Worm (Caenorhabditis elegans) whole organism, young adult: Measurements from ENCODE around the gene F42H10.3.
A peak's percentile ranks its signal among the peaks of the same experiment; 100 is the strongest.

Experiments used
- B0019.2 ChIP-seq: fragments of 200-800 bp; sonication (Bioruptor generic); conservative IDR thresholded peaks from 2 replicates; pipeline ENCODE4 v1.3.6; 2022; ENCODE audit warnings: missing genetic modification reagents, missing genetic modification characterization, missing compliant biosample characterization
- B0336.3 ChIP-seq: fragments of 200-800 bp; sonication (Bioruptor generic); IDR thresholded peaks from 2 replicates; pipeline ENCODE4 v1.3.6; 2022; ENCODE audit warnings: missing genetic modification characterization, missing compliant biosample characterization
- F52B5.7 ChIP-seq: sonication (generic microtip); optimal IDR thresholded peaks from 2 replicates; lab custom pipeline; 2016; ENCODE audit warnings: mild to moderate bottlenecking, missing genetic modification characterization, missing compliant biosample characterization
- F55B11.4 ChIP-seq: sonication (generic microtip); optimal IDR thresholded peaks from 2 replicates; lab custom pipeline; 2016; ENCODE audit warnings: missing compliant biosample characterization, missing genetic modification characterization, borderline replicate concordance; ENCODE audit not compliant: insufficient read depth
- T26A5.8 ChIP-seq: sonication (generic microtip); optimal IDR thresholded peaks from 2 replicates; lab custom pipeline; 2016; ENCODE audit warnings: missing genetic modification characterization, missing compliant biosample characterization
- Y53G8AR.9 ChIP-seq: fragments of 200-800 bp; sonication (Bioruptor generic); conservative IDR thresholded peaks from 2 replicates; pipeline ENCODE4 v1.3.6; 2022; ENCODE audit warnings: missing genetic modification reagents, missing genetic modification characterization, missing compliant biosample characterization
- Y56A3A.18 ChIP-seq: fragments of 200-800 bp; sonication (Bioruptor generic); IDR thresholded peaks from 2 replicates; pipeline ENCODE4 v1.3.6; 2022; ENCODE audit warnings: missing genetic modification reagents, missing genetic modification characterization, missing compliant biosample characterization
- Y95B8A.8 ChIP-seq: fragments of 200-800 bp; sonication (Bioruptor generic); IDR thresholded peaks from 2 replicates; pipeline ENCODE4 v1.3.6; 2022; ENCODE audit warnings: missing genetic modification reagents, missing genetic modification characterization, missing compliant biosample characterization
- ZK185.1 ChIP-seq: sonication (generic microtip); optimal IDR thresholded peaks from 2 replicates; lab custom pipeline; 2016; ENCODE audit warnings: mild to moderate bottlenecking, missing genetic modification characterization, missing compliant biosample characterization; ENCODE audit not compliant: poor library complexity, severe bottlenecking
- aptf-3 ChIP-seq: fragments of 200-800 bp; sonication (Bioruptor generic); IDR thresholded peaks from 2 replicates; pipeline ENCODE4 v1.3.6; 2022; ENCODE audit warnings: missing genetic modification characterization, missing compliant biosample characterization
- attf-3 ChIP-seq: fragments of 200-800 bp; sonication (Bioruptor generic); conservative IDR thresholded peaks from 2 replicates; pipeline ENCODE4 v1.3.6; 2022; ENCODE audit warnings: missing genetic modification reagents, missing genetic modification characterization, missing compliant biosample characterization
- ccch-3 ChIP-seq: fragments of 200-800 bp; sonication (Bioruptor generic); optimal IDR thresholded peaks from 2 replicates; lab custom pipeline; 2018; ENCODE audit warnings: mild to moderate bottlenecking, missing genetic modification characterization, missing compliant biosample characterization
- ceh-100 ChIP-seq: fragments of 200-800 bp; sonication (Bioruptor generic); IDR thresholded peaks from 2 replicates; pipeline ENCODE4 v1.3.6; 2022; ENCODE audit warnings: missing genetic modification reagents, missing genetic modification characterization, missing compliant biosample characterization
- ceh-40 ChIP-seq: fragments of 200-800 bp; sonication (Bioruptor generic); IDR thresholded peaks from 2 replicates; pipeline ENCODE4 v1.3.6; 2022; ENCODE audit warnings: missing genetic modification characterization, missing compliant biosample characterization
- ceh-58 ChIP-seq: fragments of 200-800 bp; sonication (Bioruptor generic); IDR thresholded peaks from 2 replicates; pipeline ENCODE4 v1.3.6; 2022; ENCODE audit warnings: missing genetic modification characterization, missing compliant biosample characterization
- dpl-1 ChIP-seq: fragments of 150-350 bp; optimal IDR thresholded peaks from 2 replicates; lab custom pipeline; 2014; ENCODE audit warnings: missing biosample characterization, missing genetic modification reagents, missing genetic modification characterization
- ets-4 ChIP-seq: fragments of 200-800 bp; sonication (Bioruptor generic); optimal IDR thresholded peaks from 2 replicates; lab custom pipeline; 2018; ENCODE audit warnings: mild to moderate bottlenecking, missing genetic modification characterization, missing compliant biosample characterization
- hlh-26 ChIP-seq: fragments of 200-800 bp; sonication (Bioruptor generic); conservative IDR thresholded peaks from 2 replicates; pipeline ENCODE4 v1.3.6; 2022; ENCODE audit warnings: missing genetic modification reagents, missing genetic modification characterization, missing compliant biosample characterization
- lag-1 ChIP-seq: fragments of 200-800 bp; sonication (Bioruptor generic); IDR thresholded peaks from 2 replicates; pipeline ENCODE4 v1.3.6; 2022; ENCODE audit warnings: missing genetic modification reagents, missing genetic modification characterization, missing compliant biosample characterization
- lir-1 ChIP-seq: fragments of 200-800 bp; sonication (Bioruptor generic); conservative IDR thresholded peaks from 2 replicates; pipeline ENCODE4 v1.3.6; 2022; ENCODE audit warnings: missing genetic modification reagents, missing genetic modification characterization, missing compliant biosample characterization
- lsl-1 ChIP-seq: fragments of 200-800 bp; sonication (Bioruptor generic); optimal IDR thresholded peaks from 2 replicates; lab custom pipeline; 2018; ENCODE audit warnings: mild to moderate bottlenecking, missing genetic modification characterization, moderate library complexity, missing compliant biosample characterization
- madf-10 ChIP-seq: sonication (generic microtip); optimal IDR thresholded peaks from 2 replicates; lab custom pipeline; 2016; ENCODE audit warnings: mild to moderate bottlenecking, missing genetic modification characterization, missing compliant biosample characterization
- mel-28 ChIP-seq: sonication (generic microtip); optimal IDR thresholded peaks from 2 replicates; lab custom pipeline; 2016; ENCODE audit warnings: borderline replicate concordance, mild to moderate bottlenecking, missing genetic modification characterization, missing compliant biosample characterization
- nhr-80 ChIP-seq: sonication (generic microtip); optimal IDR thresholded peaks from 2 replicates; lab custom pipeline; 2016; ENCODE audit warnings: missing genetic modification characterization, missing compliant biosample characterization
- nhr-90 ChIP-seq: sonication (generic microtip); optimal IDR thresholded peaks from 2 replicates; lab custom pipeline; 2016; ENCODE audit warnings: missing genotype, mild to moderate bottlenecking, missing genetic modification characterization, missing compliant biosample characterization
- repo-1 ChIP-seq: sonication (generic microtip); optimal IDR thresholded peaks from 2 replicates; lab custom pipeline; 2017; ENCODE audit warnings: mild to moderate bottlenecking, missing genetic modification characterization, missing compliant biosample characterization
- rpc-1 ChIP-seq, 2 experiments: fragments of 150-350 bp in 1 of 2; sonication (generic microtip) in 1 of 2; optimal IDR thresholded peaks; 2 replicates each; lab custom pipeline; 2014 to 2018; ENCODE audit warnings: missing biosample characterization in 1 of 2, missing genetic modification characterization in 1 of 2, missing genetic modification reagents in 1 of 2, missing genotype in 1 of 2
- sdz-38 ChIP-seq: sonication (generic microtip); optimal IDR thresholded peaks from 2 replicates; lab custom pipeline; 2016; ENCODE audit warnings: missing genotype, missing genetic modification characterization, missing compliant biosample characterization
- sea-2 ChIP-seq: fragments of 200-800 bp; sonication (Bioruptor generic); IDR thresholded peaks from 2 replicates; pipeline ENCODE4 v1.3.6; 2022; ENCODE audit warnings: missing genetic modification characterization, missing compliant biosample characterization
- snpc-1.3 ChIP-seq: sonication (generic microtip); optimal IDR thresholded peaks from 2 replicates; lab custom pipeline; 2017; ENCODE audit warnings: missing genetic modification characterization, mild to moderate bottlenecking, missing compliant biosample characterization, antibody characterized with exemption, moderate library complexity, missing genotype, missing genetic modification reagents; ENCODE audit not compliant: insufficient read depth
- snpc-4 ChIP-seq, 5 experiments: fragments of 150-350 bp in 1 of 5; sonication (generic microtip) in 4 of 5; optimal IDR thresholded peaks; 2 replicates each; lab custom pipeline; 2014 to 2018; ENCODE audit warnings: missing genetic modification characterization in 5 of 5, missing biosample characterization in 3 of 5, antibody characterized with exemption in 2 of 5, mild to moderate bottlenecking in 2 of 5, missing compliant biosample characterization in 2 of 5, missing genotype in 2 of 5, moderate library complexity in 2 of 5, missing genetic modification reagents in 1 of 5
- tbp1 ChIP-seq: fragments of 200-800 bp; sonication (Bioruptor generic); optimal IDR thresholded peaks from 2 replicates; lab custom pipeline; 2018; ENCODE audit warnings: mild to moderate bottlenecking, missing genetic modification characterization, missing compliant biosample characterization
- unc-62 ChIP-seq: fragments of 150-350 bp; optimal IDR thresholded peaks from 2 replicates; lab custom pipeline; 2014; ENCODE audit warnings: missing biosample characterization, missing genetic modification reagents, missing genetic modification characterization
- xnd-1 ChIP-seq: sonication (generic microtip); optimal IDR thresholded peaks from 2 replicates; lab custom pipeline; 2016; ENCODE audit warnings: missing genotype, missing genetic modification reagents, missing genetic modification characterization, missing compliant biosample characterization
- zfh-2 ChIP-seq: fragments of 200-800 bp; sonication (Bioruptor generic); conservative IDR thresholded peaks from 2 replicates; pipeline ENCODE4 v1.3.6; 2022; ENCODE audit warnings: missing genetic modification reagents, missing genetic modification characterization, missing compliant biosample characterization
- ztf-18 ChIP-seq: sonication (generic microtip); optimal IDR thresholded peaks from 2 replicates; lab custom pipeline; 2016; ENCODE audit warnings: missing genotype, mild to moderate bottlenecking, missing genetic modification characterization, missing compliant biosample characterization

F42H10.3 gene

DNA sequence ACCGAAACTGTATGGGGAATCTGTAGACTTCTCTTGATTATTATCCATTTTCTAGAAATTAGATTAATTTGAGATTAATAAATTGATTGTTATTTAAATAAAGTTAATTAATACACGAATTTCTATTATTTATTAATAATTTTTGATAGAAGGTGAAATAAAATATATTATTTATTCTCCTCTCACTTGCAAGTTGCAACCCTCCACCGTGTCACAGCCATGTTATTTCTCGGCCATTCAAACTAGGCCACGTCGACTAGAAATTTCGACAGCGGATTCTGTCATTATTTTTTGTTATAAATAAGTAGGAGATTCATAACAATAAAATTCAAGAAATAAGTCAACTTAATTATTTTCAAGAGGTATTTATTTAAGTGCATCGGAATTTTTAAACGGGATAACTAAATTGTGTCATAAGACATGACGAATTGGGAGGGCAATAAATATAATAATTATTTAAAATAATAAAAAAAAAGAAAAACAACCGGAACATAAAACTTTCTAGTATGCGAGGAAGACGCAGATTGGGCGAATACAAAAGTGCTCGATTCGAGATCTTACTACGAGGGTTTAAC lies 40.3 kb upstream of the F42H10.3 start, which contains the start of gene ufbp-1 (continued):
- peak; percentile 63 for TF ChIP-seq ztf-18 (tag; lab: Kevin White, UChicago)
- no peak for TF ChIP-seq mel-28 (tag; lab: Kevin White, UChicago)
- TF ChIP-seq ceh-40 (GFP tag; lab: Robert Waterston, UW) = 0 out of 2 replicates have a peak, but pooled peaks have one; percentile 61
- TF ChIP-seq Y95B8A.8 (GFP tag; lab: Robert Waterston, UW) = no peak
- TF ChIP-seq aptf-3 = no peak
- TF ChIP-seq snpc-1.3 (tag; lab: Kevin White, UChicago) = peak; percentile 26
- TF ChIP-seq Y53G8AR.9 (GFP tag; lab: Robert Waterston, UW) = peak; percentile 93
- peak; percentile 21 for TF ChIP-seq snpc-4 (GFP tag; optimal IDR thresholded peaks at IDR 0.05; lab: Kevin White, UChicago)
- TF ChIP-seq snpc-4 (tag; optimal IDR thresholded peaks at IDR 0.05; lab: Kevin White, UChicago) = peak in 2 of 4 experiments; percentile 37 to 77
- TF ChIP-seq lag-1 = 0 out of 2 replicates have a peak, but pooled peaks have one; percentile 8
- peak; percentile 91 for TF ChIP-seq Y56A3A.18
- no peak for TF ChIP-seq lir-1 (GFP tag; lab: Robert Waterston, UW)
- TF ChIP-seq attf-3 (GFP tag; lab: Robert Waterston, UW) = no peak
- peak; percentile 22; the same call in 1 of the 2 replicates for TF ChIP-seq ceh-100 (GFP tag; lab: Robert Waterston, UW)
- TF ChIP-seq unc-62 (GFP tag; lab: Kevin White, UChicago) = no peak
- TF ChIP-seq sdz-38 (tag; lab: Kevin White, UChicago) = no peak
- TF ChIP-seq nhr-80 (tag; lab: Kevin White, UChicago) = peak; percentile 44
- TF ChIP-seq B0019.2 (GFP tag; lab: Robert Waterston, UW) = no peak
- no peak for TF ChIP-seq sea-2 (GFP tag; lab: Robert Waterston, UW)
- peak; percentile 82 for TF ChIP-seq F52B5.7 (tag; lab: Kevin White, UChicago)
- TF ChIP-seq ceh-58 (GFP tag; lab: Robert Waterston, UW) = 0 out of 2 replicates have a peak, but pooled peaks have one; percentile 23
- peak; percentile 70 for TF ChIP-seq tbp1 (GFP tag; lab: Kevin White, UChicago)
- peak; percentile 54 for TF ChIP-seq ccch-3 (GFP tag; lab: Kevin White, UChicago)
- TF ChIP-seq hlh-26 = no peak
- TF ChIP-seq rpc-1 (optimal IDR thresholded peaks at IDR 0.05; lab: Kevin White, UChicago) = no peak
- no peak for TF ChIP-seq rpc-1 (tag; optimal IDR thresholded peaks at IDR 0.05; lab: Kevin White, UChicago)
- peak; percentile 77 for TF ChIP-seq T26A5.8 (tag; lab: Kevin White, UChicago)
- peak; percentile 57 for TF ChIP-seq madf-10 (tag; lab: Kevin White, UChicago)
- TF ChIP-seq dpl-1 (GFP tag; lab: Kevin White, UChicago) = no peak
- TF ChIP-seq lsl-1 = peak; percentile 33
- peak; percentile 27 for TF ChIP-seq ZK185.1 (tag; lab: Kevin White, UChicago)

DNA sequence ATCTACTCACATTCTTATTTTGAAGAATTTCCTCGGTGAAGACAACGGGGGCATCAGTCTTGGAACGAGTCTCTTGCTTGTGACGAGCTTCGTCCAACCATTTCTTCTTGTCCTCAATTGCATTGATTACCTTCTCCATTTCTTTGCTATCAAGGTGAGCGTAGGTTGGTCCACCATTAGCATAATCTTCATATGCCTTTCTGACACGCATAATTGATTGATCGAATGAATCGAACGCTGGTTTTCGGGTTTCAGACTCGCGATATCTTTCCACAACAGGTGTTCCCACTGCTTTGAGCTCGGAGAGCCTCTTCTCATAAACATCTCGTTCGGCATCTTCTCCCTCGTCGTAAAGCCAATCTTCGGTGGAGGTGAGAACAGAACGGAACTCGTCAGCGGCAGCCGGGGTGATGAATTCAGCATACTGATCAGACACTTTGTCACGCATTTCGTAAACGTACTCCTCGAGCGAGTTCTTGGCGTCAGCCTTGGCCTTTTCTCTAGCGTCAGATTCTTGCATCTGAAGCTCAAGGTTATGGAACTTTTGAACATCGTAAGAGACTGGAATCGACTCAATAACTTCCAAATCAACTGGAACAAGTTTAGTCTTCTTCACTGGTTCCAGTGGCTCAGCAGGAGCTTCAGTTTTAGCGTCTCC lies 39.4 kb upstream of the F42H10.3 start:
- TF ChIP-seq zfh-2 (GFP tag; lab: Robert Waterston, UW) (peak; percentile 56), ets-4 (no peak), F55B11.4 (tag; lab: Kevin White, UChicago) (peak; percentile 32), B0336.3 (GFP tag; lab: Robert Waterston, UW) (0 out of 2 replicates have a peak, but pooled peaks have one; percentile 17), mel-28 (tag; lab: Kevin White, UChicago) (no peak), repo-1 (tag; lab: Kevin White, UChicago) (peak; percentile 9), nhr-90 (tag; lab: Kevin White, UChicago) (no peak), Y95B8A.8 (GFP tag; lab: Robert Waterston, UW) (0 out of 2 replicates have a peak, but pooled peaks have one; percentile 33), xnd-1 (tag; lab: Kevin White, UChicago) (no peak)
